Worm (Caenorhabditis elegans): ENCODE results near the gene sym-2.

ce11 chrII:9231240-9231639, 43.0 kb upstream of the sym-2 start, which contains the start of gene gst-13:
- TF ChIP-seq unc-39 (tag; optimal IDR thresholded peaks at IDR 0.05) (no peak), unc-130 (GFP tag; optimal IDR thresholded peaks at IDR 0.05) (no peak), skn-1 (tag; optimal IDR thresholded peaks at IDR 0.05) (no peak), fkh-10 (GFP tag; optimal IDR thresholded peaks at IDR 0.05) (no peak), nhr-41 (GFP tag; IDR thresholded peaks at IDR 0.05) (no peak), lir-3 (tag; optimal IDR thresholded peaks at IDR 0.05) (no peak), ceh-32 (tag; optimal IDR thresholded peaks at IDR 0.05; ENCODE audit: poor library complexity) (no peak)
